Fruit fly (Drosophila melanogaster) S2 (cell line): Measurements from ENCODE around the gene CG15019.

ENCODE experiments used
- CG8478 ChIP-seq: fragments of >200 bp; optimal IDR thresholded peaks from 2 replicates; lab custom pipeline; 2018
- CTCF ChIP-seq, 2 experiments: fragments of >200 bp; optimal IDR thresholded peaks; 2 replicates each; lab custom pipeline; 2018

- TF ChIP-seq CG8478 (no peak), CTCF (optimal IDR thresholded peaks at IDR 0.05; lab: Kevin White, UChicago) (no peak)
These were observed 11.7 kb upstream of the CG15019 start for dm6 chr3L:4417543-4417942.
